Worm (Caenorhabditis elegans) whole organism, young adult: ENCODE measurements around the gene phat-6.

Source experiments
- B0019.2 ChIP-seq: fragments of 200-800 bp; sonication (Bioruptor generic); conservative IDR thresholded peaks from 2 replicates; pipeline ENCODE4 v1.3.6; 2022; ENCODE audit warnings: missing genetic modification reagents, missing genetic modification characterization, missing compliant biosample characterization
- B0261.1 ChIP-seq: sonication (generic microtip); optimal IDR thresholded peaks from 2 replicates; lab custom pipeline; 2016; ENCODE audit warnings: mild to moderate bottlenecking, missing genetic modification characterization, moderate library complexity, missing compliant biosample characterization
- C17E4.6 ChIP-seq: fragments of 200-800 bp; sonication (Bioruptor generic); IDR thresholded peaks from 2 replicates; pipeline ENCODE4 v1.3.6; 2022; ENCODE audit warnings: missing genetic modification reagents, missing genetic modification characterization, missing compliant biosample characterization
- D2030.7 ChIP-seq: fragments of 200-800 bp; sonication (Bioruptor generic); IDR thresholded peaks from 2 replicates; pipeline ENCODE4 v1.3.6; 2022; ENCODE audit warnings: missing genetic modification reagents, missing genetic modification characterization, missing compliant biosample characterization
- F10E7.11 ChIP-seq: sonication (generic microtip); optimal IDR thresholded peaks from 2 replicates; lab custom pipeline; 2017; ENCODE audit warnings: mild to moderate bottlenecking, missing genetic modification characterization, moderate library complexity, missing compliant biosample characterization
- F37B4.10 ChIP-seq: fragments of 200-800 bp; sonication (Bioruptor generic); IDR thresholded peaks from 2 replicates; pipeline ENCODE4 v1.3.6; 2022; ENCODE audit warnings: missing genetic modification characterization, missing compliant biosample characterization
- F55B11.4 ChIP-seq: sonication (generic microtip); optimal IDR thresholded peaks from 2 replicates; lab custom pipeline; 2016; ENCODE audit warnings: missing compliant biosample characterization, missing genetic modification characterization, borderline replicate concordance; ENCODE audit not compliant: insufficient read depth
- F57C9.4 ChIP-seq: sonication (generic microtip); optimal IDR thresholded peaks from 2 replicates; lab custom pipeline; 2017; ENCODE audit warnings: mild to moderate bottlenecking, missing genetic modification characterization, missing compliant biosample characterization
- K11D2.4 ChIP-seq: fragments of 200-800 bp; sonication (Bioruptor generic); IDR thresholded peaks from 2 replicates; pipeline ENCODE4 v1.3.6; 2022; ENCODE audit warnings: missing genetic modification reagents, missing genetic modification characterization, missing compliant biosample characterization
- Y56A3A.18 ChIP-seq: fragments of 200-800 bp; sonication (Bioruptor generic); IDR thresholded peaks from 2 replicates; pipeline ENCODE4 v1.3.6; 2022; ENCODE audit warnings: missing genetic modification reagents, missing genetic modification characterization, missing compliant biosample characterization
- atf-7 ChIP-seq: sonication (generic microtip); optimal IDR thresholded peaks from 2 replicates; lab custom pipeline; 2017; ENCODE audit warnings: mild to moderate bottlenecking, missing genetic modification characterization, missing compliant biosample characterization
- bed-2 ChIP-seq: fragments of 200-800 bp; sonication (Bioruptor generic); IDR thresholded peaks from 2 replicates; pipeline ENCODE4 v1.3.6; 2022; ENCODE audit warnings: missing genetic modification reagents, missing genetic modification characterization, missing compliant biosample characterization
- cebp-2 ChIP-seq: fragments of 200-800 bp; sonication (Bioruptor generic); IDR thresholded peaks from 2 replicates; pipeline ENCODE4 v1.3.6; 2022; ENCODE audit warnings: missing genetic modification characterization, missing compliant biosample characterization
- ceh-58 ChIP-seq: fragments of 200-800 bp; sonication (Bioruptor generic); IDR thresholded peaks from 2 replicates; pipeline ENCODE4 v1.3.6; 2022; ENCODE audit warnings: missing genetic modification characterization, missing compliant biosample characterization
- ceh-79 ChIP-seq: sonication (generic microtip); optimal IDR thresholded peaks from 2 replicates; lab custom pipeline; 2017; ENCODE audit warnings: mild to moderate bottlenecking, missing genetic modification characterization, missing compliant biosample characterization
- ceh-91 ChIP-seq: fragments of 200-800 bp; sonication (Bioruptor generic); IDR thresholded peaks from 2 replicates; pipeline ENCODE4 v1.3.6; 2022; ENCODE audit warnings: missing genetic modification reagents, missing genetic modification characterization, missing compliant biosample characterization
- dpl-1 ChIP-seq: fragments of 150-350 bp; optimal IDR thresholded peaks from 2 replicates; lab custom pipeline; 2014; ENCODE audit warnings: missing biosample characterization, missing genetic modification reagents, missing genetic modification characterization
- egl-18 ChIP-seq: fragments of 200-800 bp; sonication (Bioruptor generic); IDR thresholded peaks from 2 replicates; pipeline ENCODE4 v1.3.6; 2022; ENCODE audit warnings: missing genetic modification reagents, missing genetic modification characterization, missing compliant biosample characterization
- ekl-4 ChIP-seq: fragments of 200-800 bp; sonication (Bioruptor generic); IDR thresholded peaks from 2 replicates; pipeline ENCODE4 v1.3.6; 2022; ENCODE audit warnings: missing genetic modification reagents, missing genetic modification characterization, missing compliant biosample characterization
- gei-17 ChIP-seq: fragments of 200-800 bp; sonication (Bioruptor generic); optimal IDR thresholded peaks from 2 replicates; lab custom pipeline; 2018; ENCODE audit warnings: mild to moderate bottlenecking, missing genetic modification characterization, missing compliant biosample characterization
- him-1 ChIP-seq: sonication (generic microtip); optimal IDR thresholded peaks from 2 replicates; lab custom pipeline; 2016; ENCODE audit warnings: missing genotype, missing genetic modification reagents, missing genetic modification characterization, missing compliant biosample characterization
- hlh-12 ChIP-seq: sonication (generic microtip); optimal IDR thresholded peaks from 2 replicates; lab custom pipeline; 2016; ENCODE audit warnings: missing genetic modification characterization, missing compliant biosample characterization
- let-607 ChIP-seq, 2 experiments: fragments of 200-800 bp in 1 of 2; sonication (Bioruptor generic) in 1 of 2; sonication (generic microtip) in 1 of 2; optimal IDR thresholded peaks; 2 replicates each; lab custom pipeline; 2016 to 2018; ENCODE audit warnings: mild to moderate bottlenecking in 2 of 2, missing compliant biosample characterization in 2 of 2, missing genetic modification characterization in 2 of 2, moderate library complexity in 2 of 2, missing genotype in 1 of 2
- lin-54 ChIP-seq: fragments of 200-800 bp; sonication (Bioruptor generic); optimal IDR thresholded peaks from 2 replicates; lab custom pipeline; 2018; ENCODE audit warnings: mild to moderate bottlenecking, missing genetic modification characterization, missing compliant biosample characterization
- madf-6 ChIP-seq: fragments of 200-800 bp; sonication (Bioruptor generic); IDR thresholded peaks from 2 replicates; pipeline ENCODE4 v1.3.6; 2022; ENCODE audit warnings: missing genetic modification reagents, missing genetic modification characterization, missing compliant biosample characterization
- madf-8 ChIP-seq: fragments of 200-800 bp; sonication (Bioruptor generic); conservative IDR thresholded peaks from 2 replicates; pipeline ENCODE4 v1.3.6; 2022; ENCODE audit warnings: missing genetic modification reagents, missing genetic modification characterization, missing compliant biosample characterization
- mcd-1 ChIP-seq: fragments of 200-800 bp; sonication (Bioruptor generic); IDR thresholded peaks from 2 replicates; pipeline ENCODE4 v1.3.6; 2022; ENCODE audit warnings: missing genetic modification reagents, missing genetic modification characterization, missing compliant biosample characterization
- mxl-1 ChIP-seq: sonication (generic microtip); optimal IDR thresholded peaks from 2 replicates; lab custom pipeline; 2016; ENCODE audit warnings: missing genetic modification characterization, missing compliant biosample characterization
- nfya-1 ChIP-seq: sonication (generic microtip); optimal IDR thresholded peaks from 2 replicates; lab custom pipeline; 2017; ENCODE audit warnings: antibody characterized with exemption, missing compliant biosample characterization, missing genetic modification characterization, borderline replicate concordance; ENCODE audit not compliant: insufficient read depth
- nfyb-1 ChIP-seq: fragments of 200-800 bp; sonication (Bioruptor generic); IDR thresholded peaks from 2 replicates; pipeline ENCODE4 v1.3.6; 2022; ENCODE audit warnings: missing genetic modification reagents, missing genetic modification characterization, missing compliant biosample characterization
- nhr-27 ChIP-seq: fragments of 200-800 bp; sonication (Bioruptor generic); optimal IDR thresholded peaks from 2 replicates; lab custom pipeline; 2018; ENCODE audit warnings: mild to moderate bottlenecking, missing genetic modification characterization, moderate library complexity, missing compliant biosample characterization
- nhr-90 ChIP-seq: sonication (generic microtip); optimal IDR thresholded peaks from 2 replicates; lab custom pipeline; 2016; ENCODE audit warnings: missing genotype, mild to moderate bottlenecking, missing genetic modification characterization, missing compliant biosample characterization
- repo-1 ChIP-seq: sonication (generic microtip); optimal IDR thresholded peaks from 2 replicates; lab custom pipeline; 2017; ENCODE audit warnings: mild to moderate bottlenecking, missing genetic modification characterization, missing compliant biosample characterization
- snpc-1.1 ChIP-seq: sonication (generic microtip); optimal IDR thresholded peaks from 2 replicates; lab custom pipeline; 2017; ENCODE audit warnings: missing genetic modification characterization, mild to moderate bottlenecking, missing compliant biosample characterization, antibody characterized with exemption, moderate library complexity, missing genotype, missing genetic modification reagents; ENCODE audit not compliant: insufficient read depth
- snpc-3.4 ChIP-seq: sonication (generic microtip); optimal IDR thresholded peaks from 2 replicates; lab custom pipeline; 2017; ENCODE audit warnings: missing genetic modification characterization, mild to moderate bottlenecking, missing compliant biosample characterization, antibody characterized with exemption, moderate library complexity, missing genotype, missing genetic modification reagents
- snpc-4 ChIP-seq, 5 experiments: fragments of 150-350 bp in 1 of 5; sonication (generic microtip) in 4 of 5; optimal IDR thresholded peaks; 2 replicates each; lab custom pipeline; 2014 to 2018; ENCODE audit warnings: missing genetic modification characterization in 5 of 5, missing biosample characterization in 3 of 5, antibody characterized with exemption in 2 of 5, mild to moderate bottlenecking in 2 of 5, missing compliant biosample characterization in 2 of 5, missing genotype in 2 of 5, moderate library complexity in 2 of 5, missing genetic modification reagents in 1 of 5
- somi-1 ChIP-seq: fragments of 200-800 bp; sonication (Bioruptor generic); optimal IDR thresholded peaks from 2 replicates; lab custom pipeline; 2018; ENCODE audit warnings: mild to moderate bottlenecking, missing genetic modification characterization, missing compliant biosample characterization
- sptf-2 ChIP-seq: fragments of 200-800 bp; sonication (Bioruptor generic); optimal IDR thresholded peaks from 2 replicates; lab custom pipeline; 2018; ENCODE audit warnings: mild to moderate bottlenecking, missing genetic modification characterization, missing compliant biosample characterization
- tbp1 ChIP-seq: fragments of 200-800 bp; sonication (Bioruptor generic); optimal IDR thresholded peaks from 2 replicates; lab custom pipeline; 2018; ENCODE audit warnings: mild to moderate bottlenecking, missing genetic modification characterization, missing compliant biosample characterization
- unc-130 ChIP-seq: sonication (generic microtip); optimal IDR thresholded peaks from 2 replicates; lab custom pipeline; 2016; ENCODE audit warnings: missing genetic modification reagents, missing genetic modification characterization, missing compliant biosample characterization
- unc-62 ChIP-seq: fragments of 150-350 bp; optimal IDR thresholded peaks from 2 replicates; lab custom pipeline; 2014; ENCODE audit warnings: missing biosample characterization, missing genetic modification reagents, missing genetic modification characterization
- xnd-1 ChIP-seq: sonication (generic microtip); optimal IDR thresholded peaks from 2 replicates; lab custom pipeline; 2016; ENCODE audit warnings: missing genotype, missing genetic modification reagents, missing genetic modification characterization, missing compliant biosample characterization
- ztf-22 ChIP-seq: fragments of 200-800 bp; sonication (Bioruptor generic); optimal IDR thresholded peaks from 2 replicates; lab custom pipeline; 2018; ENCODE audit warnings: mild to moderate bottlenecking, missing genetic modification characterization, moderate library complexity, missing compliant biosample characterization
- ztf-28 ChIP-seq: fragments of 200-800 bp; sonication (Bioruptor generic); IDR thresholded peaks from 2 replicates; pipeline ENCODE4 v1.3.6; 2022; ENCODE audit warnings: missing genetic modification reagents, missing genetic modification characterization, missing compliant biosample characterization
- ztf-3 ChIP-seq: fragments of 200-800 bp; sonication (Bioruptor generic); optimal IDR thresholded peaks from 2 replicates; lab custom pipeline; 2018; ENCODE audit warnings: mild to moderate bottlenecking, missing genetic modification characterization, missing compliant biosample characterization
- ztf-6 ChIP-seq: fragments of 200-800 bp; sonication (Bioruptor generic); IDR thresholded peaks from 2 replicates; pipeline ENCODE4 v1.3.6; 2022; ENCODE audit warnings: missing genetic modification reagents, missing genetic modification characterization, missing compliant biosample characterization

phat-6 gene

DNA sequence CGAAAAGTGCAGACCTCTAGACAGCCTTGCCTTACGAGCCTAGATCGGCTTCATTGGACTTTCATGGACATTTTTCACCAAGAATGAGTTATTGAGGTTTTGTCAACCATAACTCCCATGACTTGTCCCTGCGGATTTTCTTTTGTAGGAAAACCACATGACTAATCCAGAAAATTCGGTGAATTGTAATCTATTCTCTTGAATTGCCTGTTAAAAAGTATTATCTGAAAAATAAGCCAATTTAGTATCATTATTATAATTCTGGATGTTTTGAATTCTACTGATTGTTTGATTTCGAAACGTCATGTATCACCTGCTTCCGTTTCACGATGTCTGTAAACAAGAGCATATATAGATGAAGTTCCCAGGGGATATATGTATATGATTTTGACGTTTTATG lies 5.7 kb downstream of the phat-6 start:
- TF ChIP-seq ztf-6 (no peak), F55B11.4 (tag; lab: Kevin White, UChicago) (no peak), madf-6 (GFP tag; lab: Robert Waterston, UW) (no peak), let-607 (tag; optimal IDR thresholded peaks at IDR 0.05; lab: Kevin White, UChicago) (no peak), snpc-1.1 (tag; lab: Kevin White, UChicago) (no peak), ceh-79 (tag; lab: Kevin White, UChicago) (no peak), ceh-58 (GFP tag; lab: Robert Waterston, UW) (no peak)

DNA sequence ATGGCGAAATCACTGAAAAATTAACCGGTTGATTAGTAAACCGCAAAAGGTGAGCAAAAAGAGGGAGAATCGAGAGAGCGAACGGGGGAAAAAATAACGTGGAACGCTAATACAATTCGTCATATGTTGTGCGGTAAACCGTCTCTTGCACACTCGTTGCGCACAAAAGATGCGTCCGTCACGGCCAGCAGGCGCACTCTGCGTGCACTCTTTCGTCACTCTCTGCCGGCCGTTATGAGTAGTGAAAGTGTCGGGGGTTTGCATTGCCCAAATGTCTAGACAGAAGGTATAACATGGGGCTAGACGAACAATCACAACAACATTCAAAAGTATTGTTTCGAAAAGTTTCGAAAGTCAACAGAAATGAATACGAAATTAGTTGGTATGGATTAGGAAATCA lies 12.7 kb downstream of the phat-6 start, which contains the start of gene pkhm-2:
Gene pkhm-2 (minus strand): TSS at position 12 of the 400 bp plus-strand sequence.
- TF ChIP-seq D2030.7 (GFP tag; lab: Robert Waterston, UW), result no peak
- 0 out of 2 replicates have a peak, but pooled peaks have one; percentile 15 for TF ChIP-seq bed-2
- peak; percentile 86 for TF ChIP-seq nfyb-1 (GFP tag; lab: Robert Waterston, UW)
- peak; percentile 40 for TF ChIP-seq snpc-1.1 (tag; lab: Kevin White, UChicago)
- TF ChIP-seq madf-6 (GFP tag; lab: Robert Waterston, UW), result peak; percentile 50
- no peak for TF ChIP-seq snpc-3.4 (tag; lab: Kevin White, UChicago)
- TF ChIP-seq ztf-22 (GFP tag; lab: Kevin White, UChicago), result peak; percentile 64
- no peak for TF ChIP-seq madf-8
- no peak for TF ChIP-seq nhr-27 (tag; lab: Kevin White, UChicago)
- no peak for TF ChIP-seq B0019.2 (GFP tag; lab: Robert Waterston, UW)
- peak; percentile 17 for TF ChIP-seq ztf-3 (GFP tag; lab: Kevin White, UChicago)
- TF ChIP-seq F57C9.4 (tag; lab: Kevin White, UChicago), result no peak
- TF ChIP-seq ceh-91 (GFP tag; lab: Robert Waterston, UW), result no peak
- TF ChIP-seq Y56A3A.18 (GFP tag; lab: Robert Waterston, UW), result no peak
- TF ChIP-seq unc-62 (GFP tag; lab: Kevin White, UChicago), result no peak
- TF ChIP-seq gei-17 (GFP tag; lab: Kevin White, UChicago), result peak; percentile 84
- TF ChIP-seq lin-54, result peak; percentile 86
- peak; percentile 29 for TF ChIP-seq nhr-90 (tag; lab: Kevin White, UChicago)
- TF ChIP-seq B0261.1 (tag; lab: Kevin White, UChicago), result peak; percentile 22
- peak; percentile 68 for TF ChIP-seq atf-7
- TF ChIP-seq mxl-1, result no peak
- no peak for TF ChIP-seq unc-130
- TF ChIP-seq egl-18 (GFP tag; lab: Robert Waterston, UW), result peak; percentile 88
- no peak for TF ChIP-seq F37B4.10 (GFP tag; lab: Robert Waterston, UW)
- TF ChIP-seq him-1 (tag; lab: Kevin White, UChicago), result no peak
- TF ChIP-seq xnd-1 (tag; lab: Kevin White, UChicago), result no peak
- TF ChIP-seq ztf-28 (GFP tag; lab: Robert Waterston, UW), result no peak
- no peak for TF ChIP-seq C17E4.6 (GFP tag; lab: Robert Waterston, UW)
- peak; percentile 57 for TF ChIP-seq tbp1 (GFP tag; lab: Kevin White, UChicago)
- TF ChIP-seq repo-1 (tag; lab: Kevin White, UChicago), result peak; percentile 76
- no peak for TF ChIP-seq sptf-2 (GFP tag; lab: Kevin White, UChicago)
- 0 out of 2 replicates have a peak, but pooled peaks have one; percentile 64 for TF ChIP-seq cebp-2 (GFP tag; lab: Robert Waterston, UW)
- TF ChIP-seq snpc-4 (GFP tag; optimal IDR thresholded peaks at IDR 0.05; lab: Kevin White, UChicago), result no peak
- peak; percentile 73 to 88 (median 77) for TF ChIP-seq snpc-4 (tag; optimal IDR thresholded peaks at IDR 0.05; lab: Kevin White, UChicago)
- no peak for TF ChIP-seq somi-1 (GFP tag; lab: Kevin White, UChicago)
- peak; percentile 83 for TF ChIP-seq mcd-1
- peak; percentile 85 for TF ChIP-seq ekl-4 (GFP tag; lab: Robert Waterston, UW)
- TF ChIP-seq hlh-12 (tag; lab: Kevin White, UChicago), result no peak
- TF ChIP-seq let-607 (tag; optimal IDR thresholded peaks at IDR 0.05; lab: Kevin White, UChicago), result peak; percentile 60 to 73
- TF ChIP-seq F10E7.11, result no peak
- no peak for TF ChIP-seq ceh-58 (GFP tag; lab: Robert Waterston, UW)
- TF ChIP-seq nfya-1 (tag; lab: Kevin White, UChicago), result no peak
- peak; percentile 33 for TF ChIP-seq dpl-1 (GFP tag; lab: Kevin White, UChicago)
- peak; percentile 86 for TF ChIP-seq K11D2.4 (GFP tag; lab: Robert Waterston, UW)
